Fruit fly (Drosophila melanogaster) whole organism, wandering third instar larva: ENCODE data around the gene Aprt.

ENCODE experiments used
- Hnf4 ChIP-seq: fragments of 200-800 bp; sonication (Bioruptor generic); optimal IDR thresholded peaks from 2 replicates; lab custom pipeline; 2016; ENCODE audit warnings: missing biosample characterization, mild to moderate bottlenecking, missing genetic modification characterization
- OdsH ChIP-seq: fragments of 200-800 bp; sonication (Bioruptor generic); optimal IDR thresholded peaks from 2 replicates; lab custom pipeline; 2016; ENCODE audit warnings: missing biosample characterization, mild to moderate bottlenecking, missing genetic modification characterization
- br ChIP-seq: fragments of 200-800 bp; sonication (Bioruptor generic); optimal IDR thresholded peaks from 2 replicates; lab custom pipeline; 2016; ENCODE audit warnings: missing biosample characterization, missing genetic modification characterization
- brk ChIP-seq: fragments of 200-800 bp; sonication (Bioruptor generic); optimal IDR thresholded peaks from 2 replicates; lab custom pipeline; 2016; ENCODE audit warnings: missing biosample characterization, mild to moderate bottlenecking, missing genetic modification characterization
- dsf ChIP-seq: sonication (Bioruptor generic); optimal IDR thresholded peaks from 2 replicates; lab custom pipeline; 2016; ENCODE audit warnings: missing biosample characterization, missing genetic modification characterization, borderline replicate concordance
- fru ChIP-seq: fragments of 200-800 bp; sonication (Bioruptor generic); optimal IDR thresholded peaks from 3 replicates; lab custom pipeline; 2016; ENCODE audit warnings: missing biosample characterization, mild to moderate bottlenecking, missing genetic modification characterization
- h ChIP-seq: fragments of 200-800 bp; sonication (Bioruptor generic); optimal IDR thresholded peaks from 3 replicates; lab custom pipeline; 2016; ENCODE audit warnings: missing biosample characterization, mild to moderate bottlenecking, missing genetic modification characterization
- psq ChIP-seq: fragments of 200-800 bp; sonication (Bioruptor generic); optimal IDR thresholded peaks from 3 replicates; lab custom pipeline; 2017; ENCODE audit warnings: missing biosample characterization, mild to moderate bottlenecking, missing genetic modification characterization, moderate library complexity
- woc ChIP-seq: sonication (Bioruptor generic); optimal IDR thresholded peaks from 2 replicates; lab custom pipeline; 2016; ENCODE audit warnings: missing biosample characterization, mild to moderate bottlenecking, missing genetic modification characterization

dm6 chr3L:1861794-1862447 lies 22.9 kb downstream of the Aprt start, which contains the start of gene Rap1:
- no peak for TF ChIP-seq OdsH (GFP tag; lab: Kevin White, UChicago)
- no peak for TF ChIP-seq brk (GFP tag; lab: Kevin White, UChicago)
- TF ChIP-seq dsf (GFP tag; lab: Kevin White, UChicago), result no peak
- TF ChIP-seq Hnf4, result peak; percentile 35
- TF ChIP-seq fru (GFP tag; lab: Kevin White, UChicago), result peak; percentile 33
- TF ChIP-seq h (GFP tag; lab: Kevin White, UChicago), result peak; percentile 59
- peak; percentile 82 for TF ChIP-seq woc
- no peak for TF ChIP-seq psq (GFP tag; lab: Kevin White, UChicago)
- TF ChIP-seq br (GFP tag; lab: Kevin White, UChicago), result peak; percentile 27
